Worm (Caenorhabditis elegans) whole organism, early embryonic: ENCODE measurements around the gene F20D1.3.

Source experiments
- B0310.2 ChIP-seq: sonication (generic microtip); optimal IDR thresholded peaks from 2 replicates; lab custom pipeline; 2016; ENCODE audit warnings: mild to moderate bottlenecking, missing genetic modification characterization, missing compliant biosample characterization
- F13C5.2 ChIP-seq: sonication (generic microtip); optimal IDR thresholded peaks from 2 replicates; lab custom pipeline; 2017; ENCODE audit warnings: mild to moderate bottlenecking, missing genetic modification characterization, inconsistent platforms, missing compliant biosample characterization
- aly-1 ChIP-seq: sonication (generic microtip); optimal IDR thresholded peaks from 2 replicates; lab custom pipeline; 2016; ENCODE audit warnings: missing genetic modification characterization, missing compliant biosample characterization
- ama-1 ChIP-seq: fragments of 150-350 bp; optimal IDR thresholded peaks from 2 replicates; lab custom pipeline; 2014
- ceh-13 ChIP-seq: fragments of 200-800 bp; sonication (Bioruptor generic); optimal IDR thresholded peaks from 2 replicates; lab custom pipeline; 2018; ENCODE audit warnings: mild to moderate bottlenecking, missing genetic modification characterization, missing compliant biosample characterization
- ceh-36 ChIP-seq: sonication (generic microtip); optimal IDR thresholded peaks from 2 replicates; lab custom pipeline; 2016; ENCODE audit warnings: missing genetic modification characterization, inconsistent platforms, missing compliant biosample characterization
- ets-7 ChIP-seq: sonication (generic microtip); optimal IDR thresholded peaks from 2 replicates; lab custom pipeline; 2016; ENCODE audit warnings: missing genotype, missing genetic modification characterization, missing compliant biosample characterization
- flt-1 ChIP-seq: fragments of 200-800 bp; sonication (Bioruptor generic); IDR thresholded peaks from 2 replicates; pipeline ENCODE4 v1.3.6; 2022; ENCODE audit warnings: missing genetic modification characterization, missing compliant biosample characterization
- hmbx-1 ChIP-seq: sonication (generic microtip); optimal IDR thresholded peaks from 2 replicates; lab custom pipeline; 2016; ENCODE audit warnings: mild to moderate bottlenecking, missing genetic modification characterization, missing compliant biosample characterization
- hmg-4 ChIP-seq: fragments of 200-800 bp; sonication (Bioruptor generic); optimal IDR thresholded peaks from 2 replicates; lab custom pipeline; 2018; ENCODE audit warnings: mild to moderate bottlenecking, missing genetic modification characterization, missing compliant biosample characterization
- hnd-1 ChIP-seq: sonication (generic microtip); optimal IDR thresholded peaks from 2 replicates; lab custom pipeline; 2016; ENCODE audit warnings: missing genetic modification characterization, missing compliant biosample characterization
- pes-1 ChIP-seq: fragments of 200-800 bp; sonication (Bioruptor generic); IDR thresholded peaks from 2 replicates; pipeline ENCODE4 v1.3.6; 2022; ENCODE audit warnings: missing genetic modification reagents, missing genetic modification characterization, missing compliant biosample characterization
- scrt-1 ChIP-seq: fragments of 200-800 bp; sonication (Bioruptor generic); IDR thresholded peaks from 2 replicates; pipeline ENCODE4 v1.3.6; 2022; ENCODE audit warnings: missing genetic modification characterization, missing compliant biosample characterization
- sea-1 ChIP-seq: fragments of 200-800 bp; sonication (Bioruptor generic); conservative IDR thresholded peaks from 2 replicates; pipeline ENCODE4 v1.3.6; 2022; ENCODE audit warnings: missing genetic modification characterization, missing compliant biosample characterization
- tbx-11 ChIP-seq: fragments of 200-800 bp; sonication (Bioruptor generic); IDR thresholded peaks from 2 replicates; pipeline ENCODE4 v1.3.6; 2022; ENCODE audit warnings: missing genetic modification characterization, missing compliant biosample characterization
- tbx-37 ChIP-seq: fragments of 200-800 bp; sonication (Bioruptor generic); conservative IDR thresholded peaks from 2 replicates; pipeline ENCODE4 v1.3.6; 2022; ENCODE audit warnings: missing genetic modification reagents, missing genetic modification characterization, missing compliant biosample characterization
- tra-4 ChIP-seq: sonication (generic microtip); optimal IDR thresholded peaks from 2 replicates; lab custom pipeline; 2017; ENCODE audit warnings: missing genetic modification characterization, missing compliant biosample characterization

The F20D1.3 gene

DNA sequence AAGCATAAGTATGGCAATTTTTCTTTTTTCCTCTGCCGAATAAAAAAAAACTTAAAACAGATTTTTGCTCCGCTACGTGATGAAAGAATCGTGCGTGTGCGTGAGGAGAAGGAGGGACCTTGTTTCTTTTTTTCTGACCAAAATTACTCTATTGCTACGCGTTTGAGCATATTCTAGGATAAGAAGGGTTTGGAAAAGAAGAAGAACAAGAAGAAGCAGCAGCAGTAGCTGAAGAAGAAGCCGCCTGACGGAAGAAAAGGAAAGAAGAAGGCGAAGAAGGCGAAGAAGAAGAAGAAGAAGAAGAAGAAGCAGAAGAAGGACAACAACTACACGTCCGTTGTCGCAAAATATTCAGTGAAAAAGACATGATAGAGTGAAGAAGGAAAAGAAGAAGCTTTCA, 40.2 kb downstream of the F20D1.3 start:
- TF ChIP-seq tra-4 (no peak), aly-1 (tag; lab: Kevin White, UChicago) (no peak), ets-7 (no peak), sea-1 (no peak), tbx-11 (no peak), hmg-4 (GFP tag; lab: Kevin White, UChicago) (no peak), tbx-37 (no peak), hnd-1 (no peak), flt-1 (no peak), F13C5.2 (tag; lab: Kevin White, UChicago) (no peak)

- TF ChIP-seq hmg-4 (GFP tag; lab: Kevin White, UChicago) (no peak), aly-1 (tag; lab: Kevin White, UChicago) (no peak), scrt-1 (GFP tag; lab: Robert Waterston, UW) (no peak), tbx-37 (no peak), sea-1 (no peak), hmbx-1 (no peak), B0310.2 (no peak), tbx-11 (no peak), hnd-1 (no peak), ama-1 (lab: Kevin White, UChicago) (no peak), flt-1 (no peak), F13C5.2 (tag; lab: Kevin White, UChicago) (no peak), pes-1 (no peak), ceh-13 (GFP tag; lab: Kevin White, UChicago) (no peak)
Observed at ce11 chrX:15026008-15026407, 50.1 kb downstream of the F20D1.3 start, which contains the start of gene seb-3. Gene seb-3 (plus strand): TSS chrX:15026308.

DNA sequence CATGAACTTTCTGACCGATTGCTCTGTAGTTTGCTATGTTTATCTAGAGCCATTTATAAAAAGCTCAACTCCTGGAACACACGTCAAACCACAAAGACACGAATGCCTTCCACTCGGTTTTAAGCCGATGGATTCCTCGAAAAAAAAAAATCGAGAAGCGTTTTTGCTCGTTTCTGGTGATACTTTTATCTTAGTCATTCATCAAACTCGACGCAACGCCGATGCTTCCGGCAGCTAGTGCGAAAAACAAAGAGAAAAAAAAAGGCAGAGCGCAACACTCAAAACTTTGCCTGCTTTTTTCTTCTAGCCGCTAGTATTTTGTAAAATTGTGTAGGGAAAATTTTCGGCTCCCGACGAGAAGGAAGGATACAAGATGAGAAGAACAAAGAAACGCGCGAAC, 51.6 kb downstream of the F20D1.3 start:
- no peak for TF ChIP-seq scrt-1 (GFP tag; lab: Robert Waterston, UW)

DNA sequence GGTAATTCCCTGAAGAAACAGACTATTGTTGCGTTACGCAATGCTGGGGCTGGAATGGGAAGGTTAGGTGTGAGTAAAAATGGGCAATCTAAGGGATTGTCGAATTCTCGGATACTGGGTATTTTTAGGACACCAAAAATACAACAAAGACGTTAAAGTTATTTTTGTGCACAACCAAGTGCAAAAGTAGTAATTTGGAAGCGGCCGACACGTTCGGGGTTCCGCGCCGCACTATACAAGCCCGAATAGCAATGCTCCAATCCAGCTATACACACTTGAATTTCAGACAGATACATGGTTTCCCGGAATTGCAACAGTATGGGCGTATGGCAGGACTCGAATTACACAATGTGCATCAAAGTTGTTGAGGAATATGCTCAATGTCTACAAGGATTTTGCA, 52.1 kb downstream of the F20D1.3 start:
- no peak for TF ChIP-seq scrt-1 (GFP tag; lab: Robert Waterston, UW)
- no peak for TF ChIP-seq ceh-36 (tag; lab: Kevin White, UChicago)
- no peak for TF ChIP-seq F13C5.2 (tag; lab: Kevin White, UChicago)
- no peak for TF ChIP-seq sea-1
- TF ChIP-seq hmbx-1: no peak
- TF ChIP-seq B0310.2: no peak
- no peak for TF ChIP-seq aly-1 (tag; lab: Kevin White, UChicago)
- TF ChIP-seq flt-1: no peak
- no peak for TF ChIP-seq pes-1
- no peak for TF ChIP-seq tra-4
- no peak for TF ChIP-seq ama-1 (lab: Kevin White, UChicago)
- TF ChIP-seq hnd-1: no peak
- TF ChIP-seq ceh-13 (GFP tag; lab: Kevin White, UChicago): no peak
- no peak for TF ChIP-seq hmg-4 (GFP tag; lab: Kevin White, UChicago)
- TF ChIP-seq tbx-37: no peak
- TF ChIP-seq tbx-11: no peak
- no peak for TF ChIP-seq ets-7
